Fruit fly (Drosophila melanogaster) S2 (cell line): Measurements from ENCODE around the gene CG5455.

ENCODE experiments used
- CG8478 ChIP-seq: fragments of >200 bp; optimal IDR thresholded peaks from 2 replicates; lab custom pipeline; 2018
- CTCF ChIP-seq, 2 experiments: fragments of >200 bp; optimal IDR thresholded peaks; 2 replicates each; lab custom pipeline; 2018

Gene CG5455

DNA sequence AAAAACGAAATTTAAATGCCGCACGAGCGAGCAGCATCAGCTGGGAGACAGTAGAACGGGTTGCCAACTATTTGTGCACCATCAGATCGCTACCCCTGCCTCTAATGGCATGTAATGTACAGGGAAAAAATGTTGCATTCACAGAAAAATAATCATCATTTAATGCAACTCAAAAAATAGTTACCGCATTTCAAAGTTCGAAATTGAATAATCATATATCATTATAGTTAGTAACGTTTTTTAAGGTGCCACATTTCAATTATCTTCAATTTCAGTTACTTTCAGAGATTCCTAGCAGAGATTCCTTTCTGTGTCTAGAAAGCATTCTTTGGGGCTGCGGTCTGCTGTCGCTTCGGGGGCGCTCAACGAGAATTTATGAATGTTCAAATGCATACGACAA lies 19.9 kb downstream of the CG5455 start:
- no peak for TF ChIP-seq CG8478
- no peak for TF ChIP-seq CTCF (optimal IDR thresholded peaks at IDR 0.05; lab: Kevin White, UChicago)

- TF ChIP-seq CG8478 (no peak), CTCF (optimal IDR thresholded peaks at IDR 0.05; lab: Kevin White, UChicago) (no peak)
Measured at dm6 chr3R:26483657-26484056, 22.3 kb downstream of the CG5455 start.

dm6 chr3R:26484511-26484910 lies 23.2 kb downstream of the CG5455 start:
- no peak for TF ChIP-seq CG8478
- no peak for TF ChIP-seq CTCF (optimal IDR thresholded peaks at IDR 0.05; lab: Kevin White, UChicago)

- TF ChIP-seq CG8478 (no peak), CTCF (optimal IDR thresholded peaks at IDR 0.05; lab: Kevin White, UChicago) (no peak)
Measured at dm6 chr3R:26485240-26485865, 24.0 kb downstream of the CG5455 start.

dm6 chr3R:26489456-26489855 lies 28.1 kb downstream of the CG5455 start:
- no peak for TF ChIP-seq CG8478
- TF ChIP-seq CTCF (optimal IDR thresholded peaks at IDR 0.05; lab: Kevin White, UChicago): no peak

DNA sequence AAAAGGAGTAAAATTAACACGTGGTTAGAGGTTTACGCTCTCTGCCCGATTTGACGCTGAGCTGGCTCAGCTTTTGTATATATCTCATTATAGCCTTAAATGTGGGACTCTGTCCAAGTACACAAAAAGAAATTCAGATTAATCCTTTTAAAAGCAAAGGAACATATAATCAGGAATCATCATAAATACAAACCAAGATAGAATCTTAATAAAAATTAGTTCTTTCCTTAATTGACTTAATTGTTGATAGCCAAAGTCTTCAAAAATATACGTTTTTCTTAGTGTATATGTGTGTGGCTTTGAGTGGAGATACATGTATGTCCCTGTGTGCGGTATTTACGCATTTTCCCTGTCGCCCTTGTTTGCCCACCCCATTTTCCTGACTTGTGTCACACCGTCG lies 32.9 kb downstream of the CG5455 start:
- TF ChIP-seq CG8478: no peak
- TF ChIP-seq CTCF (optimal IDR thresholded peaks at IDR 0.05; lab: Kevin White, UChicago): no peak

dm6 chr3R:26496356-26496755 lies 35.0 kb downstream of the CG5455 start:
- no peak for TF ChIP-seq CG8478
- TF ChIP-seq CTCF (optimal IDR thresholded peaks at IDR 0.05; lab: Kevin White, UChicago): no peak

dm6 chr3R:26499136-26499535 lies 37.8 kb downstream of the CG5455 start:
- TF ChIP-seq CG8478: no peak
- no peak for TF ChIP-seq CTCF (optimal IDR thresholded peaks at IDR 0.05; lab: Kevin White, UChicago)

DNA sequence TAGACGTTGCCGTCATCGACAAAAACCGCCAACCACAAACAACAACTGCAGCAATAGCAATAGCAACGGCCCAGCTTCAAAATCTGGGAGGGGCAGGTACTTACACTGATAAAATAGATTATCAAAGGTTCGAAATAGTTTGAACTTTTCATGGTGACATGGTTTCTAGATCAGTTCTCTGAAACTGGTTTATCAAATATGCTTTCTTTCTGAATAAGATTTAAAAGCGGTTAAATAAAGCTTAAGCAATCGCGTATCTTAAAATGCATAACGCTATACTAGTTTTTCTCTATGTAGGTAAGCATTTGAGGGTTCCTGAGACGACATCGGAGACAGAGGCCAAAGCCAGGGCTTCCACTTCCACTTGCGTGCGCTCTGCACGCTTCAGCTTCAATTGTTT lies 39.0 kb downstream of the CG5455 start:
- TF ChIP-seq CTCF (optimal IDR thresholded peaks at IDR 0.05; lab: Kevin White, UChicago) (no peak), CG8478 (no peak)

dm6 chr3R:26502072-26502471 lies 40.7 kb downstream of the CG5455 start:
- TF ChIP-seq CTCF (optimal IDR thresholded peaks at IDR 0.05; lab: Kevin White, UChicago): no peak
- TF ChIP-seq CG8478: no peak

dm6 chr3R:26502907-26503306 lies 41.6 kb downstream of the CG5455 start:
- TF ChIP-seq CG8478 (no peak), CTCF (optimal IDR thresholded peaks at IDR 0.05; lab: Kevin White, UChicago) (no peak)

DNA sequence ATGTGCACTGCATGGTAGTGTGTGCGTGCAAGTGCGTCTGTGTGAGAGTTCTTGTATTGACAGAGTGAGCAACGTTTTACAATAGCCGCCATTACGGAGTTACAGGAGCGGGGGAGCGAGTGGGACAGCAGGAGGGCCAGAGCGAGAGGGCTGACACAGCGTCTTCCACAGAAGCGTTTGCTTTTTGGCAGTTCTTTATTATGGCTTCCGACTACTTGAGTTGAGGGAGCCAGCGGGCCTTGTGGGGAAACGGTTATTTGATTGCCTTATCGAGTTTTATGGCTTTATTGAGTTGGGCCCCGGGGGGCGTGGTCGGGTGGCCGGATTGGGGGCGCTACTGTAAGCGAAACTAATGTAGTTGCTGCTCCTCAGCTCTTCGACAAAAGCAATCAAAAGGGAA lies 42.0 kb downstream of the CG5455 start:
- no peak for TF ChIP-seq CG8478
- no peak for TF ChIP-seq CTCF (optimal IDR thresholded peaks at IDR 0.05; lab: Kevin White, UChicago)

dm6 chr3R:26507838-26508237 lies 46.5 kb downstream of the CG5455 start:
- TF ChIP-seq CTCF (optimal IDR thresholded peaks at IDR 0.05; lab: Kevin White, UChicago) (no peak), CG8478 (no peak)
